Worm (Caenorhabditis elegans) whole organism, L4/young adult: Measurements from ENCODE around the gene ttr-19.

ENCODE experiments used
- dao-5 ChIP-seq: sonication (generic microtip); optimal IDR thresholded peaks from 2 replicates; lab custom pipeline; 2016; ENCODE audit warnings: missing genotype, missing genetic modification characterization, moderate library complexity, missing compliant biosample characterization
- him-1 ChIP-seq: sonication (generic microtip); optimal IDR thresholded peaks from 2 replicates; lab custom pipeline; 2016; ENCODE audit warnings: missing genotype, missing genetic modification reagents, missing genetic modification characterization, missing compliant biosample characterization

- TF ChIP-seq him-1 (tag; lab: Kevin White, UChicago) (no peak), dao-5 (tag; lab: Kevin White, UChicago) (no peak)
Observed at ce11 chrV:10224619-10225018, 2.6 kb downstream of the ttr-19 start.
